Fruit fly (Drosophila melanogaster) whole organism, larva: Measurements from ENCODE around the gene CG34160.

ENCODE experiments used
- noc ChIP-seq: fragments of 200-800 bp; sonication (Bioruptor generic); optimal IDR thresholded peaks from 3 replicates; lab custom pipeline; 2019; ENCODE audit warnings: missing biosample characterization, mild to moderate bottlenecking, missing genetic modification characterization, moderate library complexity

CG34160 gene

dm6 chr2L:10579453-10579852 lies at the start of gene CG34160:
Gene CG34160, plus strand, starts transcription at chr2L:10579753.
- TF ChIP-seq noc (tag; lab: Kevin White, UChicago), result no peak

dm6 chr2L:10530089-10530488 lies 49.5 kb upstream of the CG34160 start:
- TF ChIP-seq noc (tag; lab: Kevin White, UChicago), result no peak

- no peak for TF ChIP-seq noc (tag; lab: Kevin White, UChicago)
Observed at dm6 chr2L:10531521-10531920, 48.0 kb upstream of the CG34160 start, which contains the start of gene CG18301. Gene CG18301, plus strand, starts transcription at chr2L:10531821.

dm6 chr2L:10534022-10534421 lies 45.5 kb upstream of the CG34160 start, which contains the start of gene CG18302:
Gene CG18302, plus strand, starts transcription at chr2L:10534322.
- TF ChIP-seq noc (tag; lab: Kevin White, UChicago), result no peak

dm6 chr2L:10539360-10539759 lies 40.2 kb upstream of the CG34160 start:
- TF ChIP-seq noc (tag; lab: Kevin White, UChicago), result no peak

dm6 chr2L:10543048-10543752 lies 36.4 kb upstream of the CG34160 start:
- no peak for TF ChIP-seq noc (tag; lab: Kevin White, UChicago)

- no peak for TF ChIP-seq noc (tag; lab: Kevin White, UChicago)
Observed at dm6 chr2L:10543992-10544391, 35.6 kb upstream of the CG34160 start.

- no peak for TF ChIP-seq noc (tag; lab: Kevin White, UChicago)
Observed at dm6 chr2L:10544421-10545120, 35.0 kb upstream of the CG34160 start, which contains the start of gene Trim9. Gene Trim9, plus strand, starts transcription at chr2L:10544883.

dm6 chr2L:10548814-10549423 lies 30.6 kb upstream of the CG34160 start:
- no peak for TF ChIP-seq noc (tag; lab: Kevin White, UChicago)

dm6 chr2L:10552807-10553206 lies 26.7 kb upstream of the CG34160 start:
- TF ChIP-seq noc (tag; lab: Kevin White, UChicago), result no peak

dm6 chr2L:10553692-10554091 lies 25.9 kb upstream of the CG34160 start:
- no peak for TF ChIP-seq noc (tag; lab: Kevin White, UChicago)

- TF ChIP-seq noc (tag; lab: Kevin White, UChicago), result no peak
Observed at dm6 chr2L:10554676-10555075, 24.9 kb upstream of the CG34160 start.

- no peak for TF ChIP-seq noc (tag; lab: Kevin White, UChicago)
Observed at dm6 chr2L:10555269-10555668, 24.3 kb upstream of the CG34160 start.

- TF ChIP-seq noc (tag; lab: Kevin White, UChicago), result no peak
Observed at dm6 chr2L:10565674-10566073, 13.9 kb upstream of the CG34160 start.

- no peak for TF ChIP-seq noc (tag; lab: Kevin White, UChicago)
Observed at dm6 chr2L:10566955-10567354, 12.6 kb upstream of the CG34160 start, which contains the start of gene CG6138. Gene CG6138, plus strand, starts transcription at chr2L:10567255.

dm6 chr2L:10577692-10578091 lies 1.9 kb upstream of the CG34160 start, which contains the start of gene w-cup:
Gene w-cup, minus strand, starts transcription at chr2L:10577792.
- no peak for TF ChIP-seq noc (tag; lab: Kevin White, UChicago)
